Worm (Caenorhabditis elegans): Measurements from ENCODE around the gene ZK1320.5.

- no peak for TF ChIP-seq nhr-237 (tag; optimal IDR thresholded peaks at IDR 0.05)
- no peak for TF ChIP-seq ceh-82 (tag; optimal IDR thresholded peaks at IDR 0.05)
- TF ChIP-seq egl-27 (tag; optimal IDR thresholded peaks at IDR 0.05) = no peak
- TF ChIP-seq sea-2 (GFP tag; optimal IDR thresholded peaks at IDR 0.05) = no peak
These were observed 41.3 kb downstream of the ZK1320.5 start, which contains the start of the genes dnj-20 and ZK1307.8 for ce11 chrII:9624110-9624695.

All from whole organism, L3 larva.